Fruit fly (Drosophila melanogaster) whole organism, embryonic: ENCODE data around the gene CG3198.
A peak's percentile ranks its signal among the peaks of the same experiment; 100 is the strongest.

ENCODE experiments used
- Antp ChIP-seq: fragments of 200-800 bp; sonication (Bioruptor generic); optimal IDR thresholded peaks from 3 replicates; lab custom pipeline; 2016; ENCODE audit warnings: missing biosample characterization, missing genetic modification characterization
- Asciz ChIP-seq: fragments of 200-800 bp; sonication (Bioruptor generic); optimal IDR thresholded peaks from 2 replicates; lab custom pipeline; 2017; ENCODE audit warnings: missing biosample characterization, mild to moderate bottlenecking, missing genetic modification characterization, missing genetic modification reagents
- Atf-2 ChIP-seq: fragments of 200-800 bp; sonication (Bioruptor generic); optimal IDR thresholded peaks from 2 replicates; lab custom pipeline; 2016; ENCODE audit warnings: missing biosample characterization, missing genetic modification characterization
- CG10431 ChIP-seq: fragments of 200-800 bp; sonication (Bioruptor generic); optimal IDR thresholded peaks from 3 replicates; lab custom pipeline; 2018; ENCODE audit warnings: missing biosample characterization, mild to moderate bottlenecking, missing genetic modification characterization
- CG10543 ChIP-seq: fragments of 200-800 bp; sonication (Bioruptor generic); optimal IDR thresholded peaks from 3 replicates; lab custom pipeline; 2017; ENCODE audit warnings: missing biosample characterization, mild to moderate bottlenecking, missing genetic modification characterization, moderate library complexity
- CG10979 ChIP-seq: fragments of 200-800 bp; sonication (Bioruptor generic); optimal IDR thresholded peaks from 2 replicates; lab custom pipeline; 2018; ENCODE audit warnings: missing biosample characterization, mild to moderate bottlenecking, missing genetic modification characterization, moderate library complexity
- CG12769 ChIP-seq: fragments of 200-800 bp; sonication (Bioruptor generic); optimal IDR thresholded peaks from 2 replicates; lab custom pipeline; 2019; ENCODE audit warnings: missing biosample characterization, mild to moderate bottlenecking, missing genetic modification characterization, moderate library complexity
- CG1832 ChIP-seq: fragments of 200-800 bp; sonication (Bioruptor generic); optimal IDR thresholded peaks from 2 replicates; lab custom pipeline; 2017; ENCODE audit warnings: missing biosample characterization, mild to moderate bottlenecking, missing genetic modification characterization, inconsistent platforms
- CG34422 ChIP-seq: fragments of 200-800 bp; sonication (Bioruptor generic); IDR thresholded peaks from 3 replicates; pipeline ENCODE4 v1.3.6; 2022; ENCODE audit warnings: missing biosample characterization, missing genetic modification characterization
- CG5245 ChIP-seq: fragments of 200-800 bp; sonication (Bioruptor generic); optimal IDR thresholded peaks from 3 replicates; lab custom pipeline; 2016; ENCODE audit warnings: missing biosample characterization, missing genetic modification characterization
- Dfd ChIP-seq, 2 experiments: fragments of >200 bp; optimal IDR thresholded peaks; 2 replicates each; lab custom pipeline; 2017; ENCODE audit warnings: missing biosample characterization in 2 of 2, missing genetic modification characterization in 2 of 2
- Fer3 ChIP-seq: fragments of 200-800 bp; sonication (Bioruptor generic); optimal IDR thresholded peaks from 2 replicates; lab custom pipeline; 2018; ENCODE audit warnings: missing biosample characterization, mild to moderate bottlenecking, missing genetic modification characterization, moderate library complexity
- HHEX ChIP-seq: fragments of 200-800 bp; sonication (Bioruptor generic); optimal IDR thresholded peaks from 3 replicates; lab custom pipeline; 2017; ENCODE audit warnings: missing biosample characterization, mild to moderate bottlenecking, missing genetic modification characterization, missing genetic modification reagents
- Med ChIP-seq: fragments of 200-800 bp; sonication (Bioruptor generic); peaks from one replicate; lab custom pipeline; 2016; ENCODE audit warnings: missing biosample characterization, missing genetic modification characterization, mild to moderate bottlenecking, inconsistent platforms, moderate library complexity
- Pdp1 ChIP-seq, 2 experiments: fragments of 200-800 bp; sonication (Bioruptor generic); optimal IDR thresholded peaks; 3 replicates each; lab custom pipeline; 2016; ENCODE audit warnings: missing biosample characterization in 2 of 2, missing genetic modification characterization in 2 of 2, mild to moderate bottlenecking in 1 of 2, moderate library complexity in 1 of 2
- Ptx1 ChIP-seq: fragments of 200-800 bp; sonication (Bioruptor generic); IDR thresholded peaks from 2 replicates; pipeline ENCODE4 v1.3.6; 2022; ENCODE audit warnings: missing biosample characterization, missing genetic modification characterization
- Rfx ChIP-seq: fragments of 200-800 bp; sonication (Bioruptor generic); IDR thresholded peaks from 2 replicates; pipeline ENCODE4 v1.3.6; 2022; ENCODE audit warnings: missing biosample characterization, missing genetic modification characterization
- Stat92E ChIP-seq, 3 experiments: fragments of >200 bp in 2 of 3; fragments of 200-800 bp in 1 of 3; sonication (Bioruptor generic) in 1 of 3; optimal IDR thresholded peaks; 2 replicates each; lab custom pipeline; 2017 to 2019; ENCODE audit warnings: missing biosample characterization in 3 of 3, missing genetic modification characterization in 3 of 3, mild to moderate bottlenecking in 1 of 3, moderate library complexity in 1 of 3
- Trl ChIP-seq, 3 experiments: fragments of >200 bp in 2 of 3; fragments of 200-800 bp in 1 of 3; sonication (Bioruptor generic) in 1 of 3; optimal IDR thresholded peaks; 2 replicates in 1 of 3; 3 replicates in 2 of 3; lab custom pipeline; 2016 to 2017; ENCODE audit warnings: missing biosample characterization in 1 of 3, missing genetic modification characterization in 1 of 3
- az2 ChIP-seq: fragments of 200-800 bp; sonication (Bioruptor generic); optimal IDR thresholded peaks from 3 replicates; lab custom pipeline; 2016; ENCODE audit warnings: missing biosample characterization, missing genetic modification characterization
- cg ChIP-seq: fragments of 200-800 bp; sonication (Bioruptor generic); optimal IDR thresholded peaks from 3 replicates; lab custom pipeline; 2019; ENCODE audit warnings: missing biosample characterization, mild to moderate bottlenecking, missing genetic modification characterization, moderate library complexity
- chinmo ChIP-seq: fragments of 200-800 bp; sonication (Bioruptor generic); IDR thresholded peaks from 4 replicates; pipeline ENCODE4 v1.3.6; 2022; ENCODE audit warnings: missing biosample characterization, missing genetic modification characterization; ENCODE audit not compliant: partially characterized antibody
- chm ChIP-seq: fragments of 200-800 bp; sonication (Bioruptor generic); IDR thresholded peaks from 2 replicates; pipeline ENCODE4 v1.3.6; 2022; ENCODE audit warnings: missing biosample characterization, missing genetic modification characterization
- crp ChIP-seq, 2 experiments: fragments of 200-800 bp; sonication (Bioruptor generic); optimal IDR thresholded peaks; 2 replicates in 1 of 2; 3 replicates in 1 of 2; lab custom pipeline; 2017; ENCODE audit warnings: missing biosample characterization in 2 of 2, missing genetic modification characterization in 2 of 2, mild to moderate bottlenecking in 1 of 2, moderate library complexity in 1 of 2
- ewg ChIP-seq: fragments of 200-800 bp; sonication (Bioruptor generic); optimal IDR thresholded peaks from 3 replicates; lab custom pipeline; 2017; ENCODE audit warnings: mild to moderate bottlenecking, missing biosample characterization, missing genetic modification reagents, missing genetic modification characterization
- gt ChIP-seq: fragments of 200-800 bp; sonication (Bioruptor generic); IDR thresholded peaks from 2 replicates; pipeline ENCODE4 v1.3.6; 2022; ENCODE audit warnings: missing biosample characterization, missing genetic modification characterization
- kah ChIP-seq: fragments of 200-800 bp; sonication (Bioruptor generic); optimal IDR thresholded peaks from 2 replicates; lab custom pipeline; 2018; ENCODE audit warnings: missing biosample characterization, mild to moderate bottlenecking, missing genetic modification characterization
- mld ChIP-seq: fragments of 200-800 bp; sonication (Bioruptor generic); IDR thresholded peaks from 3 replicates; pipeline ENCODE4 v1.3.6; 2022; ENCODE audit warnings: missing biosample characterization, missing genetic modification characterization; ENCODE audit not compliant: partially characterized antibody
- onecut ChIP-seq: fragments of 200-800 bp; sonication (Bioruptor generic); IDR thresholded peaks from 2 replicates; pipeline ENCODE4 v1.3.6; 2022; ENCODE audit warnings: missing biosample characterization, missing genetic modification characterization
- otp ChIP-seq: fragments of 200-800 bp; sonication (Bioruptor generic); IDR thresholded peaks from 3 replicates; pipeline ENCODE4, ENCODE4 v1.3.6; 2022; ENCODE audit warnings: missing biosample characterization, missing genetic modification characterization
- pb ChIP-seq: fragments of 200-800 bp; sonication (Bioruptor generic); optimal IDR thresholded peaks from 3 replicates; lab custom pipeline; 2016; ENCODE audit warnings: missing biosample characterization, missing genetic modification characterization
- pfk ChIP-seq: fragments of 200-800 bp; sonication (Bioruptor generic); optimal IDR thresholded peaks from 2 replicates; lab custom pipeline; 2018; ENCODE audit warnings: missing biosample characterization, mild to moderate bottlenecking, missing genetic modification characterization, moderate library complexity
- row ChIP-seq: fragments of 200-800 bp; sonication (Bioruptor generic); IDR thresholded peaks from 3 replicates; pipeline ENCODE4 v1.3.6; 2022; ENCODE audit warnings: missing biosample characterization, missing genetic modification characterization
- scrt ChIP-seq: fragments of 200-800 bp; sonication (Bioruptor generic); optimal IDR thresholded peaks from 2 replicates; lab custom pipeline; 2018; ENCODE audit warnings: missing biosample characterization, mild to moderate bottlenecking, missing genetic modification characterization, moderate library complexity
- sens ChIP-seq: fragments of 200-800 bp; sonication (Bioruptor generic); peaks from one replicate; lab custom pipeline; 2016; ENCODE audit warnings: missing biosample characterization, missing genetic modification characterization
- tna ChIP-seq: fragments of 200-800 bp; sonication (Bioruptor generic); IDR thresholded peaks from 2 replicates; pipeline ENCODE4 v1.3.6; 2022; ENCODE audit warnings: missing biosample characterization, missing genetic modification characterization; ENCODE audit not compliant: partially characterized antibody
- wdn ChIP-seq: fragments of 200-800 bp; sonication (Bioruptor generic); IDR thresholded peaks from 2 replicates; pipeline ENCODE4 v1.3.6; 2022; ENCODE audit warnings: missing biosample characterization, missing genetic modification characterization

Gene CG3198

dm6 chrX:6711295-6711694 is 37.5 kb upstream of the CG3198 start (continued):
- TF ChIP-seq CG1832 (GFP tag; lab: Kevin White, UChicago) (no peak), CG34422 (GFP tag; lab: Robert Waterston, UW) (peak; percentile 55; the same call in 1 of the 3 replicates), HHEX (GFP tag; lab: Kevin White, UChicago) (peak; percentile 80), Ptx1 (GFP tag; lab: Robert Waterston, UW) (peak; percentile 79)

- peak; percentile 4 for TF ChIP-seq CG10543 (GFP tag; lab: Kevin White, UChicago)
- 0 out of 4 replicates have a peak, but pooled peaks have one; percentile 29 for TF ChIP-seq chinmo
- peak; percentile 40; the same call in 1 of the 3 replicates for TF ChIP-seq otp (GFP tag; lab: Robert Waterston, UW)
- peak; percentile 73 for TF ChIP-seq Med (GFP tag; lab: Kevin White, UChicago)
- peak; percentile 54 for TF ChIP-seq sens (GFP tag; lab: Kevin White, UChicago)
- TF ChIP-seq az2 (GFP tag; lab: Kevin White, UChicago), result no peak
- TF ChIP-seq CG12769, result peak; percentile 25
- TF ChIP-seq Stat92E (GFP tag; optimal IDR thresholded peaks at IDR 0.05; lab: Kevin White, UChicago), result peak in 1 of 3 experiments; percentile 48
- no peak for TF ChIP-seq Asciz (GFP tag; lab: Kevin White, UChicago)
- TF ChIP-seq Rfx (GFP tag; lab: Robert Waterston, UW), result 0 out of 2 replicates have a peak, but pooled peaks have one; percentile 7
- peak; percentile 31 for TF ChIP-seq cg (GFP tag; lab: Kevin White, UChicago)
Measured at dm6 chrX:6710665-6711064, 36.9 kb upstream of the CG3198 start.

DNA sequence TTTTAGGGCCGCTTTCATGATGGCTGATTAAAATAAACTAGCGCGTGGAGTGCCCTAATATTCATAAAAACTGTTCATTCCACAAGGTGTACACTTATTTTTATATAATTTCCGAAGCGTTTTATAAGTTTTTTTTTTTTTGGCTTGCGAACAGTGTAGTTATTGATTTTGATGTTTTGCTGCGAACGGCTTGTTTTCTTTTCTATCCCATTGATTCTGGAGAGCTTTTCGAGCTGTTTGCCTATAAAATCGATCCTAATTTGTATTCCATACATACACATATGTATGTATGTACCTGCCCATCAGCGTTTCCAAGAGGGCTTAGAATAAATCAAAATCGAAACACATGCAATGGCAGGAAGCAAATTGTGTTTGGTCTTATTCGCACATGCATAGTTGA is 36.5 kb upstream of the CG3198 start:
- no peak for TF ChIP-seq wdn (GFP tag; lab: Robert Waterston, UW)
- no peak for TF ChIP-seq mld (GFP tag; lab: Robert Waterston, UW)
- TF ChIP-seq CG5245 (GFP tag; lab: Kevin White, UChicago), result no peak
- TF ChIP-seq Pdp1 (GFP tag; optimal IDR thresholded peaks at IDR 0.05; lab: Kevin White, UChicago), result peak in 1 of 2 experiments; percentile 34
- no peak for TF ChIP-seq row (GFP tag; lab: Robert Waterston, UW)
- TF ChIP-seq onecut (GFP tag; lab: Robert Waterston, UW), result peak; percentile 63
- no peak for TF ChIP-seq crp (GFP tag; optimal IDR thresholded peaks at IDR 0.05; lab: Kevin White, UChicago)
- TF ChIP-seq gt (GFP tag; lab: Robert Waterston, UW), result no peak
- TF ChIP-seq CG10979 (tag; lab: Kevin White, UChicago), result no peak
- TF ChIP-seq CG10431 (GFP tag; lab: Kevin White, UChicago), result no peak
- TF ChIP-seq Fer3, result no peak
- TF ChIP-seq pb, result no peak
- no peak for TF ChIP-seq Antp (GFP tag; lab: Kevin White, UChicago)
- TF ChIP-seq ewg, result no peak

DNA sequence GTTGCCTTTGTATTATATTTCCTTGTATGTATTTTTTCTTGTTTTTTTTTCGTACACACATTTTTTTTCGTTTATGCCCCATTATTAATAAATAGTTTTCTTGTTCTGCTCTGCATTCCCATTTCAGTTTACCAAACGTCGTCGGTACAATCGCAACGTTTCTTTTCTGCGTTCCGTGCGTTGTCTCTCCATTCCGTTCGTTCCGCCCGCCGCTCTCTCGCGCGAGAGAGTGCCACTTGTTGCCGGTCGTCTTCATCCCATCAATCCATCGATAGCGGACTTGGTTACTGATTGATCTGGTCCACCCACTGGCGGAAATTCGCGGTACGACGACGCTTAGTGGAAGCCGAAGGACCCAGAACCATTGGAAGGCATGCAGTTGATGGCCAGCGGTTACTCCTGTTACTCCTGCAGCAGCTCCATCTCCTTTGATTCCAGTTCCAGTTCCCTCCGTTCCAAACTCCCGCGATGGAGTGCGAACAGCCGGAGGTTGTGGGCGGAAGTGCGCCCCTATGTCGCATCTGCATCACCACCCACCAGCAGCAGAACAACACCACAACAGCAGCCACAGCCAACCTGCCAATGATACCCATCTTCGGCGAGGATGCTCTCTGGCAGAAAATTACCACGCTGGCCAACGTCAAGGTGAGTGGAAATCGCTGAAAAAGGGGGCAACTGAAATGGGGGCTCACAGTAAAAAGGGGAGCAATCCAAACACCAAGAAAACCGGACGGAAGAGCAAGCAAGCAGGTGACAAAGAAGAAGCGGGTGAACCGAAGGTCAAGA is 35.7 kb upstream of the CG3198 start:
- TF ChIP-seq tna (GFP tag; lab: Robert Waterston, UW) (no peak), kah (peak; percentile 74), Med (GFP tag; lab: Kevin White, UChicago) (peak; percentile 32), Dfd (GFP tag; optimal IDR thresholded peaks at IDR 0.05; lab: Kevin White, UChicago) (no peak), Atf-2 (GFP tag; lab: Kevin White, UChicago) (no peak), pfk (GFP tag; lab: Kevin White, UChicago) (peak; percentile 95), scrt (GFP tag; lab: Kevin White, UChicago) (peak; percentile 22), sens (GFP tag; lab: Kevin White, UChicago) (peak; percentile 64), chm (0 out of 2 replicates have a peak, but pooled peaks have one; percentile 10), Trl (optimal IDR thresholded peaks at IDR 0.05; lab: Kevin White, UChicago) (peak; percentile 48 to 50), Trl (GFP tag; optimal IDR thresholded peaks at IDR 0.05; lab: Kevin White, UChicago) (no peak)
- TF ChIP-seq, all 482 proteins: peak for 7
